Worm (Caenorhabditis elegans): ENCODE data around the gene F46C8.1.

Gene F46C8.1

DNA sequence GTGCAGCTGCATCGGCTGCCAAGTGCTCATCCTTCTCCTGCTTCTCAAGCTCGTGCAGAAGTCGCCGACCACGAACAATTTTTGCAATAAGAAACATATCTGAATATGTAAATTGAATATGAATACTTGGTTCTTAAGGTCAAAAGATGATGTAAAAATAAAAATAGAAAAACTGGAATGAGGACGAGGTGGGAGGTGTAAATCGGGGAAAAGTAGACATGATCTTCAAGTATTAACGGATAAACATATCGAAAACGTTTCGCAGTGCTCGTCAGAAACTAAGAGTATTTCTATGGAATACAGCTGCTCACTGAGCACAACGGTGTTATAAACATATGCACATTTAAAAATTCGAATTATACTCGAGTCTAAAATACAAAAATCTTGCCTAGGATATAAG, 8.2 kb upstream of the F46C8.1 start, which contains the start of gene glb-16:
Gene glb-16 (minus strand): TSS at position 101 of the 400 bp plus-strand sequence.
- TF ChIP-seq hmg-4 (GFP tag; optimal IDR thresholded peaks at IDR 0.05): no peak
- TF ChIP-seq ceh-36 (tag; optimal IDR thresholded peaks at IDR 0.05): no peak
- TF ChIP-seq tra-4 (tag; optimal IDR thresholded peaks at IDR 0.05): no peak
- TF ChIP-seq hnd-1 (tag; optimal IDR thresholded peaks at IDR 0.05): no peak
- TF ChIP-seq scrt-1 (GFP tag; IDR thresholded peaks at IDR 0.05): no peak
- TF ChIP-seq ama-1 (optimal IDR thresholded peaks at IDR 0.05): no peak
- no peak for TF ChIP-seq B0310.2 (tag; optimal IDR thresholded peaks at IDR 0.05)
- no peak for TF ChIP-seq flt-1 (GFP tag; IDR thresholded peaks at IDR 0.05)
- TF ChIP-seq tbx-37 (GFP tag; conservative IDR thresholded peaks at IDR 0.05): no peak
- TF ChIP-seq aly-1 (tag; optimal IDR thresholded peaks at IDR 0.05): no peak
- TF ChIP-seq hmbx-1 (tag; optimal IDR thresholded peaks at IDR 0.05): no peak
- TF ChIP-seq F13C5.2 (tag; optimal IDR thresholded peaks at IDR 0.05): no peak
- no peak for TF ChIP-seq tbx-11 (GFP tag; IDR thresholded peaks at IDR 0.05)
- no peak for TF ChIP-seq sea-1 (GFP tag; conservative IDR thresholded peaks at IDR 0.05)
- TF ChIP-seq ets-7 (tag; optimal IDR thresholded peaks at IDR 0.05): no peak
- TF ChIP-seq pes-1 (GFP tag; IDR thresholded peaks at IDR 0.05): no peak
- no peak for TF ChIP-seq ceh-13 (GFP tag; optimal IDR thresholded peaks at IDR 0.05)

DNA sequence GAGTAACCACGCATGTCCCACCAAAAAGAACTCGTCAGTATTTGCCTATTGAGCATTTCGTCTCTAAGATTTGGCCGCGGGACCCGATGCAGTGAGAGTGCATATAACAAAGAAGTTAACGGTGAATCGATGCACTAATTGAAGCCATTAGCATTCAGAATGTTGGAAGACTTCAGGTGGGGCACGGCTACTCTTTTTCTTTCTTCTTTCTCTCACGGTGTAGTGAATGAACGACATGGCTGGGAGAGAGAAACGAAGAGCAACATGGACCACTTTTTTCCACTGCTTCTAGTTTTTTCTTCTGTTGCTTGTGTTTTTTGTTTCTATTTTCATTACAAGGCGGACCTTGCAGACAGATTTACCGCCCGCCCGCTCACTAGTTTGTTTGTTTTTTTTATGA, 7.2 kb upstream of the F46C8.1 start:
- TF ChIP-seq aly-1 (tag; optimal IDR thresholded peaks at IDR 0.05) (no peak), F13C5.2 (tag; optimal IDR thresholded peaks at IDR 0.05) (no peak), ets-7 (tag; optimal IDR thresholded peaks at IDR 0.05) (no peak), hnd-1 (tag; optimal IDR thresholded peaks at IDR 0.05) (no peak), pes-1 (GFP tag; IDR thresholded peaks at IDR 0.05) (no peak), ama-1 (optimal IDR thresholded peaks at IDR 0.05) (no peak), sea-1 (GFP tag; conservative IDR thresholded peaks at IDR 0.05) (no peak), hmbx-1 (tag; optimal IDR thresholded peaks at IDR 0.05) (no peak), ceh-36 (tag; optimal IDR thresholded peaks at IDR 0.05) (no peak), scrt-1 (GFP tag; IDR thresholded peaks at IDR 0.05) (no peak), hmg-4 (GFP tag; optimal IDR thresholded peaks at IDR 0.05) (no peak), tra-4 (tag; optimal IDR thresholded peaks at IDR 0.05) (no peak), flt-1 (GFP tag; IDR thresholded peaks at IDR 0.05) (no peak), ceh-13 (GFP tag; optimal IDR thresholded peaks at IDR 0.05) (no peak), tbx-11 (GFP tag; IDR thresholded peaks at IDR 0.05) (no peak), B0310.2 (tag; optimal IDR thresholded peaks at IDR 0.05) (no peak), tbx-37 (GFP tag; conservative IDR thresholded peaks at IDR 0.05) (no peak)

DNA sequence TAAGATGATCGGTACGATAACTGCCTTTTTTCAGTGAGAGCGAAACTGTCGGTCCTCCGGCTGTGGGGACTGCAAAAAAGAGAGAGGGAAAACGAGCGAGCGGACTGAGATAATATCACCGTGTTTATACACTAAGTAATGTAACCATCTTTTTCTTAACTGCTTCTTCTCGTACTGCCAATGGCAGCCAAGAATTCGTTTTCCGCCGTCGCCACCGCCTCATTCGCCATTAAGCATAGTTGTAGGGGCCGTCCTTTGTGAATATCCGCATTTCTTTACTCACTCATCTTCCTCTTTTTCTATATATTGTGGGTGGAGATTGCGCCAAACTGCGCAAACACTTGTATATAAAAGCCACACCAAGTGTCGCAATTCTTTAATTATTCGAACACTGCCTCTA, 1.7 kb upstream of the F46C8.1 start, which contains the start of gene col-174:
Gene col-174 (plus strand): TSS at position 301 of the 400 bp plus-strand sequence.
- TF ChIP-seq tbx-37 (GFP tag; conservative IDR thresholded peaks at IDR 0.05): no peak
- no peak for TF ChIP-seq hmbx-1 (tag; optimal IDR thresholded peaks at IDR 0.05)
- TF ChIP-seq hmg-4 (GFP tag; optimal IDR thresholded peaks at IDR 0.05): no peak
- no peak for TF ChIP-seq pes-1 (GFP tag; IDR thresholded peaks at IDR 0.05)
- no peak for TF ChIP-seq tra-4 (tag; optimal IDR thresholded peaks at IDR 0.05)
- TF ChIP-seq ets-7 (tag; optimal IDR thresholded peaks at IDR 0.05): no peak
- TF ChIP-seq scrt-1 (GFP tag; IDR thresholded peaks at IDR 0.05): no peak
- no peak for TF ChIP-seq sea-1 (GFP tag; conservative IDR thresholded peaks at IDR 0.05)
- TF ChIP-seq ama-1 (optimal IDR thresholded peaks at IDR 0.05): no peak
- TF ChIP-seq B0310.2 (tag; optimal IDR thresholded peaks at IDR 0.05): no peak
- no peak for TF ChIP-seq ceh-36 (tag; optimal IDR thresholded peaks at IDR 0.05)

DNA sequence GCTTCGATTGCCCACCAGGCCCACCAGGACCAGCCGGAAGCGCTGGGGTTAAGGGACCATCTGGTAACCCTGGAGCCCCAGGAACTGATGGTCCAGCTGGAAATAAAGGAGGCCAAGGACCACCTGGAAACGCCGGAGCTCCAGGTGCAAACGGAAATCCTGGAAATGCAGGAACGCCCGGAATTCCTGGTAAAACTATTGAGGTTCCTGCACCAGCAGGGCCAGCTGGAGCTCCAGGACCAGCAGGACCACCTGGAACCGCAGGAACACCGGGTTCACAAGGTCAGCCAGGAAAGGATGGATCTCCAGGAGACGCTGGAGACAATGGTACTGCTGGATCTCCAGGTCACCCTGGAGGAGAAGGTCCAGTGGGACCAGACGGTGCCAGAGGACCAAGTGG, 562 bp upstream of the F46C8.1 start:
- TF ChIP-seq hnd-1 (tag; optimal IDR thresholded peaks at IDR 0.05) (no peak), B0310.2 (tag; optimal IDR thresholded peaks at IDR 0.05) (no peak), tra-4 (tag; optimal IDR thresholded peaks at IDR 0.05) (no peak), F13C5.2 (tag; optimal IDR thresholded peaks at IDR 0.05) (no peak), hmg-4 (GFP tag; optimal IDR thresholded peaks at IDR 0.05) (no peak), scrt-1 (GFP tag; IDR thresholded peaks at IDR 0.05) (no peak), ama-1 (optimal IDR thresholded peaks at IDR 0.05) (no peak), hmbx-1 (tag; optimal IDR thresholded peaks at IDR 0.05) (no peak), ceh-13 (GFP tag; optimal IDR thresholded peaks at IDR 0.05) (no peak), aly-1 (tag; optimal IDR thresholded peaks at IDR 0.05) (no peak), flt-1 (GFP tag; IDR thresholded peaks at IDR 0.05) (no peak), pes-1 (GFP tag; IDR thresholded peaks at IDR 0.05) (no peak), tbx-11 (GFP tag; IDR thresholded peaks at IDR 0.05) (no peak)

DNA sequence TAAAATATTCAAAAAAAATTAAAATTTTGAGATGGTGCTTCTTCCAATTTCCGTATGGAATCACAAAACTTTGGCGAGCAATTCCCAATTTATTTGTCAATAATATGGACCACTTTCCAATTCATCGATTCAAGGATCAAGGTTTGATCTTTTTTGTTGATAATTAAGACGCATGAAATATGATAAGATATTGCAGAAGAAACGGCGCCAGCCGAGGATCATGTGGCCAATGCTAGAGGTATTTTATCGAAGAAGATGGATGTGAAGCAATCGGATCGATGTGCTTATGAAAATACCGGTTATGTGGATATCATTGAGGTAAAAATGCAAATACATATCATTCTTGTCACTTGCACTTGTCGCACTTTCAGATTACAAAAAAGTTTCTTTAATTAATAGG, 2.2 kb downstream of the F46C8.1 start:
- no peak for TF ChIP-seq tra-4 (tag; optimal IDR thresholded peaks at IDR 0.05)
- no peak for TF ChIP-seq ceh-36 (tag; optimal IDR thresholded peaks at IDR 0.05)
- TF ChIP-seq tbx-37 (GFP tag; conservative IDR thresholded peaks at IDR 0.05): no peak
- no peak for TF ChIP-seq ama-1 (optimal IDR thresholded peaks at IDR 0.05)
- no peak for TF ChIP-seq B0310.2 (tag; optimal IDR thresholded peaks at IDR 0.05)
- no peak for TF ChIP-seq flt-1 (GFP tag; IDR thresholded peaks at IDR 0.05)
- TF ChIP-seq ceh-13 (GFP tag; optimal IDR thresholded peaks at IDR 0.05): no peak
- no peak for TF ChIP-seq hmg-4 (GFP tag; optimal IDR thresholded peaks at IDR 0.05)
- no peak for TF ChIP-seq scrt-1 (GFP tag; IDR thresholded peaks at IDR 0.05)
- TF ChIP-seq pes-1 (GFP tag; IDR thresholded peaks at IDR 0.05): no peak
- no peak for TF ChIP-seq sea-1 (GFP tag; conservative IDR thresholded peaks at IDR 0.05)
- no peak for TF ChIP-seq tbx-11 (GFP tag; IDR thresholded peaks at IDR 0.05)
- TF ChIP-seq F13C5.2 (tag; optimal IDR thresholded peaks at IDR 0.05): no peak
- TF ChIP-seq hmbx-1 (tag; optimal IDR thresholded peaks at IDR 0.05): no peak
- TF ChIP-seq hnd-1 (tag; optimal IDR thresholded peaks at IDR 0.05): no peak
- TF ChIP-seq aly-1 (tag; optimal IDR thresholded peaks at IDR 0.05): no peak

DNA sequence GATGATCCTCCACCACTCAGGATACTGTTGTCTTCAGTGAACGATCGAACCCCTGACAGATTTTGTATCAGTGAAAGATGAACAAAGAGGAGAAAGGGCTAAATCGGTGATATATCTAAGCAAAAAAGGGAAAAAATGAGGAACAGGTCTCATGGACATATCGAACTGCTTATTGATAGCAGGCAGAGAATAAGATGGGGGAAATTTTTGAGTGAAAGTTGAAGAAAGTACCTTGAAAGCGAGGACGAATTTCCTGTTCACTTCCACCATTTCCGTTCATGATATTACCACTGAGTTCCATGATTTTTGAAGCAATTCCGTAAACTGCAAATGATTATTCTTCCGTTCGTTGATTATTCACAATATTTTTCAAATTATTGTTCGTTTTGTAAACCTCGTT, 5.1 kb downstream of the F46C8.1 start:
- TF ChIP-seq tbx-37 (GFP tag; conservative IDR thresholded peaks at IDR 0.05) (no peak), hnd-1 (tag; optimal IDR thresholded peaks at IDR 0.05) (no peak), ceh-36 (tag; optimal IDR thresholded peaks at IDR 0.05) (no peak), hmbx-1 (tag; optimal IDR thresholded peaks at IDR 0.05) (no peak), ceh-13 (GFP tag; optimal IDR thresholded peaks at IDR 0.05) (no peak), flt-1 (GFP tag; IDR thresholded peaks at IDR 0.05) (no peak), scrt-1 (GFP tag; IDR thresholded peaks at IDR 0.05) (no peak), aly-1 (tag; optimal IDR thresholded peaks at IDR 0.05) (no peak), F13C5.2 (tag; optimal IDR thresholded peaks at IDR 0.05) (no peak), ama-1 (optimal IDR thresholded peaks at IDR 0.05) (no peak), B0310.2 (tag; optimal IDR thresholded peaks at IDR 0.05) (no peak), pes-1 (GFP tag; IDR thresholded peaks at IDR 0.05) (no peak), sea-1 (GFP tag; conservative IDR thresholded peaks at IDR 0.05) (no peak), hmg-4 (GFP tag; optimal IDR thresholded peaks at IDR 0.05) (no peak), tbx-11 (GFP tag; IDR thresholded peaks at IDR 0.05) (no peak), tra-4 (tag; optimal IDR thresholded peaks at IDR 0.05) (no peak), ets-7 (tag; optimal IDR thresholded peaks at IDR 0.05) (no peak)

DNA sequence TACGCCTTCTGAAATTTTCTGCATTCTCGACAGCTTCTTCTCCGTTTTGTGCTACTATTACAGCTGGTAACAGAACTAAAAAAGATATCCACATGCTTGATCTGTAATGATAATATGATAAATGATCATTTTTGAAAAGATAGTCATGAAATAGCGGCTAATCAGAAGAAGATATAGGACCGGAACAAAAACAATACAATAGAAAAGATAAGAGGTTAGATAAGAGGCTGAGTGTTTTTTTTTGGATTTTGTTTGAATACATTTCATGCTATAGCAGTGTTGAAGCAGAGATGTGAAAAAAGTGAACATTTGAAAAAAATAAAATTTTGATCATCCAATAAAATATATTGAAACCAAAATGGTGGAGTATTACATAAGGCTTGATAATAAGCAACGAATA, 6.1 kb downstream of the F46C8.1 start, which contains the start of gene F46C8.8:
Gene F46C8.8 (minus strand): TSS at position 101 of the 400 bp plus-strand sequence.
- TF ChIP-seq tbx-11 (GFP tag; IDR thresholded peaks at IDR 0.05) (no peak), F13C5.2 (tag; optimal IDR thresholded peaks at IDR 0.05) (no peak), ama-1 (optimal IDR thresholded peaks at IDR 0.05) (no peak), ets-7 (tag; optimal IDR thresholded peaks at IDR 0.05) (no peak), hmbx-1 (tag; optimal IDR thresholded peaks at IDR 0.05) (no peak), ceh-13 (GFP tag; optimal IDR thresholded peaks at IDR 0.05) (no peak)
